Worm (Caenorhabditis elegans) whole organism, late embryonic: ENCODE data around the gene ehs-1.

Experiments used
- C08G9.2 ChIP-seq: sonication (generic microtip); optimal IDR thresholded peaks from 2 replicates; lab custom pipeline; 2016; ENCODE audit warnings: mild to moderate bottlenecking, missing genetic modification characterization, moderate library complexity, missing compliant biosample characterization
- C38D4.7 ChIP-seq: fragments of 200-800 bp; sonication (Bioruptor generic); optimal IDR thresholded peaks from 2 replicates; lab custom pipeline; 2018; ENCODE audit warnings: mild to moderate bottlenecking, missing genetic modification characterization, moderate library complexity, missing compliant biosample characterization
- F13H6.1 ChIP-seq: sonication (generic microtip); optimal IDR thresholded peaks from 2 replicates; lab custom pipeline; 2016; ENCODE audit warnings: missing genetic modification characterization, missing compliant biosample characterization
- T23F11.4 ChIP-seq: fragments of 200-800 bp; sonication (Bioruptor generic); optimal IDR thresholded peaks from 2 replicates; lab custom pipeline; 2018; ENCODE audit warnings: mild to moderate bottlenecking, missing genetic modification characterization, missing compliant biosample characterization
- Y22D7AL.16 ChIP-seq: sonication (generic microtip); optimal IDR thresholded peaks from 2 replicates; lab custom pipeline; 2016; ENCODE audit warnings: missing genetic modification characterization, missing compliant biosample characterization
- ahr-1 ChIP-seq: sonication (generic microtip); optimal IDR thresholded peaks from 2 replicates; lab custom pipeline; 2016; ENCODE audit warnings: missing genetic modification characterization, missing compliant biosample characterization
- ama-1 ChIP-seq: fragments of 150-350 bp; optimal IDR thresholded peaks from 2 replicates; lab custom pipeline; 2014
- ceh-14 ChIP-seq: sonication (generic microtip); optimal IDR thresholded peaks from 2 replicates; lab custom pipeline; 2016; ENCODE audit warnings: missing genotype, missing genetic modification characterization, missing compliant biosample characterization
- ceh-18 ChIP-seq: sonication (generic microtip); optimal IDR thresholded peaks from 2 replicates; lab custom pipeline; 2016; ENCODE audit warnings: missing genetic modification characterization, missing compliant biosample characterization
- ceh-2 ChIP-seq: sonication (generic microtip); optimal IDR thresholded peaks from 2 replicates; lab custom pipeline; 2016; ENCODE audit warnings: missing genotype, missing genetic modification characterization, missing compliant biosample characterization
- ceh-22 ChIP-seq: sonication (generic microtip); optimal IDR thresholded peaks from 2 replicates; lab custom pipeline; 2017; ENCODE audit warnings: missing biosample characterization, missing genetic modification characterization
- ceh-24 ChIP-seq: sonication (generic microtip); optimal IDR thresholded peaks from 2 replicates; lab custom pipeline; 2016; ENCODE audit warnings: mild to moderate bottlenecking, missing genetic modification characterization, missing compliant biosample characterization
- ceh-31 ChIP-seq: sonication (generic microtip); optimal IDR thresholded peaks from 2 replicates; lab custom pipeline; 2016; ENCODE audit warnings: missing genetic modification characterization, missing compliant biosample characterization
- ceh-34 ChIP-seq: sonication (generic microtip); optimal IDR thresholded peaks from 2 replicates; lab custom pipeline; 2016; ENCODE audit warnings: mild to moderate bottlenecking, missing genetic modification characterization, missing compliant biosample characterization
- ceh-45 ChIP-seq: fragments of 200-800 bp; sonication (Bioruptor generic); IDR thresholded peaks from 2 replicates; pipeline ENCODE4 v1.3.6; 2022; ENCODE audit warnings: missing genetic modification reagents, missing genetic modification characterization, missing compliant biosample characterization
- ceh-48 ChIP-seq: sonication (generic microtip); optimal IDR thresholded peaks from 2 replicates; lab custom pipeline; 2016; ENCODE audit warnings: missing genetic modification characterization, inconsistent platforms, missing compliant biosample characterization
- ceh-6 ChIP-seq: fragments of 200-800 bp; sonication (Bioruptor generic); optimal IDR thresholded peaks from 2 replicates; lab custom pipeline; 2018; ENCODE audit warnings: mild to moderate bottlenecking, missing genetic modification characterization, missing compliant biosample characterization
- che-1 ChIP-seq: sonication (generic microtip); optimal IDR thresholded peaks from 2 replicates; lab custom pipeline; 2016; ENCODE audit warnings: mild to moderate bottlenecking, missing genetic modification characterization, missing compliant biosample characterization
- dmd-4 ChIP-seq: sonication (generic microtip); optimal IDR thresholded peaks from 2 replicates; lab custom pipeline; 2016; ENCODE audit warnings: borderline replicate concordance, missing genetic modification characterization, missing compliant biosample characterization
- dve-1 ChIP-seq: sonication (generic microtip); optimal IDR thresholded peaks from 2 replicates; lab custom pipeline; 2017; ENCODE audit warnings: antibody characterized with exemption, mild to moderate bottlenecking, missing genetic modification characterization, missing compliant biosample characterization
- elt-2 ChIP-seq: sonication (generic microtip); optimal IDR thresholded peaks from 2 replicates; lab custom pipeline; 2016; ENCODE audit warnings: missing genetic modification reagents, missing genetic modification characterization, missing compliant biosample characterization
- elt-4 ChIP-seq: sonication (generic microtip); optimal IDR thresholded peaks from 2 replicates; lab custom pipeline; 2016; ENCODE audit warnings: missing genetic modification characterization, missing compliant biosample characterization
- eyg-1 ChIP-seq: sonication (generic microtip); optimal IDR thresholded peaks from 2 replicates; lab custom pipeline; 2016; ENCODE audit warnings: missing genotype, missing genetic modification characterization, missing compliant biosample characterization
- fax-1 ChIP-seq: sonication (generic microtip); optimal IDR thresholded peaks from 2 replicates; lab custom pipeline; 2016; ENCODE audit warnings: missing genotype, missing genetic modification characterization, missing compliant biosample characterization
- fkh-6 ChIP-seq: sonication (generic microtip); optimal IDR thresholded peaks from 2 replicates; lab custom pipeline; 2016; ENCODE audit warnings: missing genetic modification characterization, missing compliant biosample characterization
- gmeb-2 ChIP-seq: sonication (generic microtip); optimal IDR thresholded peaks from 2 replicates; lab custom pipeline; 2016; ENCODE audit warnings: missing genetic modification characterization, inconsistent platforms, missing compliant biosample characterization
- hlh-13 ChIP-seq: fragments of 200-800 bp; sonication (Bioruptor generic); optimal IDR thresholded peaks from 2 replicates; lab custom pipeline; 2018; ENCODE audit warnings: mild to moderate bottlenecking, missing genetic modification characterization, missing compliant biosample characterization
- hlh-30 ChIP-seq: sonication (generic microtip); optimal IDR thresholded peaks from 2 replicates; lab custom pipeline; 2017; ENCODE audit warnings: antibody characterized with exemption, missing genetic modification characterization, missing compliant biosample characterization; ENCODE audit not compliant: insufficient read depth
- hlh-6 ChIP-seq: sonication (generic microtip); optimal IDR thresholded peaks from 2 replicates; lab custom pipeline; 2016; ENCODE audit warnings: missing genotype, missing genetic modification characterization, missing compliant biosample characterization
- lin-11 ChIP-seq: fragments of 200-800 bp; sonication (Bioruptor generic); optimal IDR thresholded peaks from 2 replicates; lab custom pipeline; 2018; ENCODE audit warnings: mild to moderate bottlenecking, missing genetic modification characterization, missing compliant biosample characterization
- madf-2 ChIP-seq: sonication (generic microtip); optimal IDR thresholded peaks from 2 replicates; lab custom pipeline; 2017; ENCODE audit warnings: missing genetic modification characterization, missing compliant biosample characterization
- mec-3 ChIP-seq: sonication (generic microtip); optimal IDR thresholded peaks from 2 replicates; lab custom pipeline; 2016; ENCODE audit warnings: borderline replicate concordance, missing genetic modification characterization, missing compliant biosample characterization
- nhr-232 ChIP-seq: sonication (generic microtip); optimal IDR thresholded peaks from 2 replicates; lab custom pipeline; 2016; ENCODE audit warnings: missing genetic modification characterization, missing compliant biosample characterization
- odd-2 ChIP-seq: sonication (generic microtip); optimal IDR thresholded peaks from 2 replicates; lab custom pipeline; 2017; ENCODE audit warnings: antibody characterized with exemption, mild to moderate bottlenecking, missing genetic modification characterization, missing compliant biosample characterization
- pag-3 ChIP-seq: sonication (generic microtip); optimal IDR thresholded peaks from 2 replicates; lab custom pipeline; 2016; ENCODE audit warnings: missing compliant biosample characterization, missing genetic modification characterization, borderline replicate concordance
- pqm-1 ChIP-seq: sonication (generic microtip); optimal IDR thresholded peaks from 2 replicates; lab custom pipeline; 2016; ENCODE audit warnings: missing genetic modification characterization, missing compliant biosample characterization
- ref-2 ChIP-seq: sonication (generic microtip); optimal IDR thresholded peaks from 2 replicates; lab custom pipeline; 2016; ENCODE audit warnings: missing genetic modification characterization, missing compliant biosample characterization
- rnt-1 ChIP-seq: sonication (generic microtip); optimal IDR thresholded peaks from 2 replicates; lab custom pipeline; 2016; ENCODE audit warnings: missing genetic modification characterization, missing compliant biosample characterization
- sdc-2 ChIP-seq: sonication (generic microtip); optimal IDR thresholded peaks from 2 replicates; lab custom pipeline; 2016; ENCODE audit warnings: missing genotype, missing genetic modification characterization, missing compliant biosample characterization
- sox-2 ChIP-seq: fragments of 200-800 bp; sonication (Bioruptor generic); IDR thresholded peaks from 2 replicates; pipeline ENCODE4 v1.3.6; 2022; ENCODE audit warnings: missing genetic modification reagents, missing genetic modification characterization, missing compliant biosample characterization
- sox-4 ChIP-seq: sonication (generic microtip); optimal IDR thresholded peaks from 2 replicates; lab custom pipeline; 2017; ENCODE audit warnings: mild to moderate bottlenecking, missing genetic modification characterization, inconsistent platforms, missing compliant biosample characterization
- syd-9 ChIP-seq: sonication (generic microtip); optimal IDR thresholded peaks from 2 replicates; lab custom pipeline; 2016; ENCODE audit warnings: mild to moderate bottlenecking, missing genetic modification characterization, moderate library complexity, missing compliant biosample characterization
- tbx-2 ChIP-seq: sonication (generic microtip); optimal IDR thresholded peaks from 2 replicates; lab custom pipeline; 2016; ENCODE audit warnings: missing genetic modification characterization, missing compliant biosample characterization
- ttx-3 ChIP-seq: sonication (generic microtip); optimal IDR thresholded peaks from 2 replicates; lab custom pipeline; 2016; ENCODE audit warnings: missing genetic modification reagents, missing genetic modification characterization, missing compliant biosample characterization
- unc-3 ChIP-seq, 2 experiments: fragments of 200-800 bp in 1 of 2; sonication (Bioruptor generic) in 1 of 2; sonication (generic microtip) in 1 of 2; conservative IDR thresholded peaks in 1 of 2; optimal IDR thresholded peaks in 1 of 2; 2 replicates each; pipeline versions ENCODE4 v1.3.6 to Lab custom; 2016 to 2022; ENCODE audit warnings: missing compliant biosample characterization in 2 of 2, missing genetic modification characterization in 2 of 2, missing genetic modification reagents in 1 of 2
- unc-55 ChIP-seq: sonication (generic microtip); optimal IDR thresholded peaks from 2 replicates; lab custom pipeline; 2017; ENCODE audit warnings: missing biosample characterization, missing genetic modification reagents, missing genetic modification characterization
- unc-86 ChIP-seq: sonication (generic microtip); optimal IDR thresholded peaks from 2 replicates; lab custom pipeline; 2016; ENCODE audit warnings: missing genetic modification characterization, missing compliant biosample characterization
- zip-5 ChIP-seq: sonication (generic microtip); optimal IDR thresholded peaks from 2 replicates; lab custom pipeline; 2016; ENCODE audit warnings: missing genetic modification characterization, missing compliant biosample characterization
- ztf-16 ChIP-seq: sonication (generic microtip); optimal IDR thresholded peaks from 2 replicates; lab custom pipeline; 2017; ENCODE audit warnings: missing genetic modification characterization, missing compliant biosample characterization

The ehs-1 gene

ce11 chrII:5820282-5820762, at the start of gene ehs-1:
TSS of gene ehs-1 (plus strand) at chrII:5820712.
- TF ChIP-seq ceh-48 (tag; lab: Kevin White, UChicago) (peak; percentile 84), pag-3 (no peak), ceh-2 (tag; lab: Kevin White, UChicago) (no peak), hlh-13 (GFP tag; lab: Kevin White, UChicago) (no peak)

ce11 chrII:5772547-5773142, 47.9 kb upstream of the ehs-1 start:
- no peak for TF ChIP-seq rnt-1
- peak; percentile 9 for TF ChIP-seq pqm-1 (tag; lab: Kevin White, UChicago)
- peak; percentile 44 for TF ChIP-seq nhr-232 (tag; lab: Kevin White, UChicago)
- TF ChIP-seq unc-55 (GFP tag; lab: Kevin White, UChicago) = no peak
- peak; percentile 59 for TF ChIP-seq fkh-6 (tag; lab: Kevin White, UChicago)
- TF ChIP-seq T23F11.4 = peak; percentile 51
- TF ChIP-seq madf-2 = peak; percentile 47
- peak; percentile 43 for TF ChIP-seq eyg-1 (tag; lab: Kevin White, UChicago)
- peak; percentile 26 for TF ChIP-seq ceh-14 (tag; lab: Kevin White, UChicago)
- TF ChIP-seq ahr-1 (tag; lab: Kevin White, UChicago) = no peak
- TF ChIP-seq hlh-30 = peak; percentile 39
- TF ChIP-seq fax-1 (tag; lab: Kevin White, UChicago) = peak; percentile 38
- peak; percentile 48 for TF ChIP-seq hlh-6
- no peak for TF ChIP-seq ceh-22
- TF ChIP-seq gmeb-2 (tag; lab: Kevin White, UChicago) = no peak
- TF ChIP-seq ztf-16 (tag; lab: Kevin White, UChicago) = peak; percentile 28
- peak; percentile 68 for TF ChIP-seq ceh-6 (GFP tag; lab: Kevin White, UChicago)
- TF ChIP-seq dmd-4 (tag; lab: Kevin White, UChicago) = no peak
- TF ChIP-seq mec-3 (tag; lab: Kevin White, UChicago) = no peak
- no peak for TF ChIP-seq ama-1 (lab: Kevin White, UChicago)
- TF ChIP-seq dve-1 = peak; percentile 66
- peak; percentile 59 for TF ChIP-seq hlh-13 (GFP tag; lab: Kevin White, UChicago)
- TF ChIP-seq odd-2 (tag; lab: Kevin White, UChicago) = no peak
- 0 out of 2 replicates have a peak, but pooled peaks have one; percentile 20 for TF ChIP-seq ceh-45 (GFP tag; lab: Robert Waterston, UW)
- peak; percentile 31 for TF ChIP-seq ceh-34 (tag; lab: Kevin White, UChicago)
- no peak for TF ChIP-seq F13H6.1 (tag; lab: Kevin White, UChicago)
- peak; percentile 87 for TF ChIP-seq elt-2 (tag; lab: Kevin White, UChicago)
- TF ChIP-seq ttx-3 = peak; percentile 36
- peak; percentile 70 for TF ChIP-seq che-1 (tag; lab: Kevin White, UChicago)
- TF ChIP-seq lin-11 (tag; lab: Kevin White, UChicago) = peak; percentile 12
- peak; percentile 60 for TF ChIP-seq C38D4.7 (GFP tag; lab: Kevin White, UChicago)
- TF ChIP-seq ceh-24 (tag; lab: Kevin White, UChicago) = peak; percentile 8
- TF ChIP-seq tbx-2 (tag; lab: Kevin White, UChicago) = peak; percentile 48
- peak; percentile 18 for TF ChIP-seq Y22D7AL.16 (tag; lab: Kevin White, UChicago)
- peak; percentile 52 for TF ChIP-seq ceh-31 (tag; lab: Kevin White, UChicago)
- TF ChIP-seq unc-3 (GFP tag; conservative IDR thresholded peaks at IDR 0.05; lab: Robert Waterston, UW) = peak; percentile 21; the same call in 1 of the 2 replicates
- no peak for TF ChIP-seq unc-3 (tag; optimal IDR thresholded peaks at IDR 0.05; lab: Kevin White, UChicago)
- TF ChIP-seq zip-5 = peak; percentile 30
- peak; percentile 37 for TF ChIP-seq ceh-18 (tag; lab: Kevin White, UChicago)
- TF ChIP-seq syd-9 (tag; lab: Kevin White, UChicago) = peak; percentile 35
- TF ChIP-seq ceh-2 (tag; lab: Kevin White, UChicago) = peak; percentile 46
- peak; percentile 47 for TF ChIP-seq C08G9.2 (tag; lab: Kevin White, UChicago)
- no peak; the same call in 1 of the 2 replicates for TF ChIP-seq sox-2
- no peak for TF ChIP-seq unc-86 (tag; lab: Kevin White, UChicago)
- peak; percentile 56 for TF ChIP-seq sox-4
- TF ChIP-seq sdc-2 = peak; percentile 48
- no peak for TF ChIP-seq elt-4 (tag; lab: Kevin White, UChicago)
- TF ChIP-seq ceh-48 (tag; lab: Kevin White, UChicago) = peak; percentile 33
- TF ChIP-seq ref-2 (tag; lab: Kevin White, UChicago) = peak; percentile 59
